Worm (Caenorhabditis elegans) whole organism, L4 larva: ENCODE results near the gene dyla-1.

ENCODE experiments used
- ceh-20 ChIP-seq: fragments of 200-800 bp; sonication (Bioruptor generic); IDR thresholded peaks from 2 replicates; pipeline ENCODE4 v1.3.6; 2022; ENCODE audit warnings: missing genetic modification reagents, missing genetic modification characterization, missing compliant biosample characterization
- ceh-62 ChIP-seq: sonication (generic microtip); optimal IDR thresholded peaks from 2 replicates; lab custom pipeline; 2017; ENCODE audit warnings: missing biosample characterization, missing genetic modification characterization
- lsy-2 ChIP-seq, 2 experiments: fragments of 150-350 bp in 1 of 2; sonication (generic microtip) in 1 of 2; optimal IDR thresholded peaks; 2 replicates each; lab custom pipeline; 2014 to 2017; ENCODE audit warnings: missing biosample characterization in 2 of 2, missing genetic modification characterization in 2 of 2
- mep-1 ChIP-seq: fragments of 150-350 bp; sonication (generic microtip); optimal IDR thresholded peaks from 3 replicates; lab custom pipeline; 2014; ENCODE audit warnings: missing biosample characterization, missing genetic modification characterization
- nhr-237 ChIP-seq: sonication (generic microtip); optimal IDR thresholded peaks from 2 replicates; lab custom pipeline; 2017; ENCODE audit warnings: missing biosample characterization, missing genetic modification characterization
- pha-4 ChIP-seq, 2 experiments: fragments of 150-350 bp in 1 of 2; fragments of 200-800 bp in 1 of 2; sonication (Bioruptor generic) in 1 of 2; IDR thresholded peaks in 1 of 2; optimal IDR thresholded peaks in 1 of 2; 2 replicates each; pipeline versions ENCODE4 v1.3.6 to Lab custom; 2014 to 2022; ENCODE audit warnings: missing genetic modification characterization in 2 of 2, missing genetic modification reagents in 2 of 2, missing biosample characterization in 1 of 2, missing compliant biosample characterization in 1 of 2
- unc-39 ChIP-seq: sonication (generic microtip); optimal IDR thresholded peaks from 2 replicates; lab custom pipeline; 2017; ENCODE audit warnings: missing biosample characterization, missing genetic modification characterization
- unc-62 ChIP-seq, 3 experiments: fragments of 150-350 bp in 1 of 3; sonication (generic microtip); optimal IDR thresholded peaks in 2 of 3; peaks in 1 of 3; 1 replicate in 1 of 3; 2 replicates in 2 of 3; lab custom pipeline; 2014 to 2017; ENCODE audit warnings: missing biosample characterization in 3 of 3, missing genetic modification characterization in 3 of 3, missing genetic modification reagents in 3 of 3, missing genotype in 1 of 3
- ztf-11 ChIP-seq: fragments of 150-350 bp; optimal IDR thresholded peaks from 2 replicates; lab custom pipeline; 2014; ENCODE audit warnings: missing biosample characterization, missing genetic modification characterization

- no peak for TF ChIP-seq unc-39 (tag; lab: Kevin White, UChicago)
- TF ChIP-seq nhr-237 (tag; lab: Kevin White, UChicago) = no peak
- no peak for TF ChIP-seq ztf-11
- no peak for TF ChIP-seq ceh-62 (tag; lab: Kevin White, UChicago)
- no peak for TF ChIP-seq pha-4 (GFP tag; IDR thresholded peaks at IDR 0.05; lab: Robert Waterston, UW)
- TF ChIP-seq pha-4 (tag; optimal IDR thresholded peaks at IDR 0.05; lab: Kevin White, UChicago) = no peak
- peak; percentile 45 for TF ChIP-seq mep-1
- peak in 1 of 2 experiments; percentile 48 for TF ChIP-seq lsy-2 (tag; optimal IDR thresholded peaks at IDR 0.05; lab: Kevin White, UChicago)
- no peak for TF ChIP-seq ceh-20 (GFP tag; lab: Robert Waterston, UW)
- no peak for TF ChIP-seq unc-62 (GFP tag; optimal IDR thresholded peaks at IDR 0.05 in 1 of 2; lab: Kevin White, UChicago)
- TF ChIP-seq unc-62 (tag; optimal IDR thresholded peaks at IDR 0.05; lab: Kevin White, UChicago) = no peak
These were observed 47.4 kb upstream of the dyla-1 start for ce11 chrX:16793470-16793869.
